Fruit fly (Drosophila melanogaster): ENCODE results near the gene CG34166.

- TF ChIP-seq grau (tag; optimal IDR thresholded peaks at IDR 0.05) (no peak), CG42726 (GFP tag; IDR thresholded peaks at IDR 0.05; ENCODE audit: partially characterized antibody) (no peak), disco-r (GFP tag; optimal IDR thresholded peaks at IDR 0.05) (no peak), NC2β (GFP tag; optimal IDR thresholded peaks at IDR 0.05) (no peak), CG12071 (GFP tag; optimal IDR thresholded peaks at IDR 0.05) (no peak), CG17829 (tag; optimal IDR thresholded peaks at IDR 0.05) (no peak), CG18764 (GFP tag; optimal IDR thresholded peaks at IDR 0.05) (no peak), sima (GFP tag; optimal IDR thresholded peaks at IDR 0.05) (no peak), Ptx1 (GFP tag; IDR thresholded peaks at IDR 0.05) (no peak)
Observed at dm6 chr2L:14760467-14760866, 17.5 kb downstream of the CG34166 start, which contains the start of gene CG4691.

Measured in whole organism, embryonic.